Worm (Caenorhabditis elegans): ENCODE data around the gene F46C5.4.

ce11 chrII:8851996-8852587 lies 16.2 kb downstream of the F46C5.4 start, which contains the start of gene oac-46:
- TF ChIP-seq ceh-13 (GFP tag; optimal IDR thresholded peaks at IDR 0.05) (no peak), tbx-37 (GFP tag; conservative IDR thresholded peaks at IDR 0.05) (no peak), scrt-1 (GFP tag; IDR thresholded peaks at IDR 0.05) (no peak), ama-1 (optimal IDR thresholded peaks at IDR 0.05) (no peak), hnd-1 (tag; optimal IDR thresholded peaks at IDR 0.05) (no peak), tra-4 (tag; optimal IDR thresholded peaks at IDR 0.05) (no peak), pes-1 (GFP tag; IDR thresholded peaks at IDR 0.05) (no peak), ets-7 (tag; optimal IDR thresholded peaks at IDR 0.05) (no peak)

Measured in whole organism, early embryonic.